Fruit fly (Drosophila melanogaster): ENCODE data around the gene WRNexo.

dm6 chr3R:18372688-18373304 is 6.8 kb upstream of the WRNexo start, which contains the start of gene gl:
- TF ChIP-seq h (optimal IDR thresholded peaks at IDR 0.05) = no peak
- TF ChIP-seq ttk (optimal IDR thresholded peaks at IDR 0.05) = no peak
